Fruit fly (Drosophila melanogaster) whole organism, wandering third instar larva: ENCODE measurements around the gene CG43797.
A peak's percentile ranks its signal among the peaks of the same experiment; 100 is the strongest.

Experiments used
- CrebA ChIP-seq: fragments of 200-800 bp; sonication (Bioruptor generic); optimal IDR thresholded peaks from 2 replicates; lab custom pipeline; 2016; ENCODE audit warnings: missing biosample characterization, mild to moderate bottlenecking, missing genetic modification characterization, borderline replicate concordance
- Hr78 ChIP-seq: fragments of >200 bp; optimal IDR thresholded peaks from 2 replicates; lab custom pipeline; 2017; ENCODE audit warnings: missing biosample characterization, missing genetic modification characterization
- Mio ChIP-seq: sonication (Bioruptor generic); optimal IDR thresholded peaks from 2 replicates; lab custom pipeline; 2016; ENCODE audit warnings: missing biosample characterization, missing genetic modification characterization
- Myc ChIP-seq: fragments of >200 bp; optimal IDR thresholded peaks from 2 replicates; lab custom pipeline; 2017
- OdsH ChIP-seq: fragments of 200-800 bp; sonication (Bioruptor generic); optimal IDR thresholded peaks from 2 replicates; lab custom pipeline; 2016; ENCODE audit warnings: missing biosample characterization, mild to moderate bottlenecking, missing genetic modification characterization
- br ChIP-seq: fragments of 200-800 bp; sonication (Bioruptor generic); optimal IDR thresholded peaks from 2 replicates; lab custom pipeline; 2016; ENCODE audit warnings: missing biosample characterization, missing genetic modification characterization
- h ChIP-seq: fragments of 200-800 bp; sonication (Bioruptor generic); optimal IDR thresholded peaks from 3 replicates; lab custom pipeline; 2016; ENCODE audit warnings: missing biosample characterization, mild to moderate bottlenecking, missing genetic modification characterization
- lola ChIP-seq: fragments of >200 bp; optimal IDR thresholded peaks from 2 replicates; lab custom pipeline; 2017; ENCODE audit warnings: missing biosample characterization, missing genetic modification characterization
- pan ChIP-seq: fragments of >200 bp; optimal IDR thresholded peaks from 2 replicates; lab custom pipeline; 2017
- usp ChIP-seq: fragments of >200 bp; optimal IDR thresholded peaks from 2 replicates; lab custom pipeline; 2017; ENCODE audit warnings: missing biosample characterization, missing genetic modification characterization

dm6 chr2L:4037015-4037414 lies 37.2 kb downstream of the CG43797 start:
- no peak for TF ChIP-seq pan (lab: Kevin White, UChicago)
- TF ChIP-seq usp, result no peak
- TF ChIP-seq Hr78, result no peak
- TF ChIP-seq h (GFP tag; lab: Kevin White, UChicago), result no peak
- peak; percentile 25 for TF ChIP-seq CrebA (GFP tag; lab: Kevin White, UChicago)
- no peak for TF ChIP-seq OdsH (GFP tag; lab: Kevin White, UChicago)
- TF ChIP-seq br, result no peak
- TF ChIP-seq lola, result no peak
- no peak for TF ChIP-seq Mio (GFP tag; lab: Kevin White, UChicago)
- TF ChIP-seq Myc (lab: Kevin White, UChicago), result no peak
